Worm (Caenorhabditis elegans): Measurements from ENCODE around the gene rmd-1.

ce11 chrIII:9721991-9722390 is 36.9 kb upstream of the rmd-1 start:
- no peak for TF ChIP-seq med-1 (GFP tag; optimal IDR thresholded peaks at IDR 0.05; ENCODE audit: insufficient read depth)
- no peak for TF ChIP-seq tab-1 (GFP tag; IDR thresholded peaks at IDR 0.05)

Data from whole organism, midembryonic.